Worm (Caenorhabditis elegans) whole organism, early embryonic: ENCODE measurements around the gene C50B8.6.

Experiments used
- B0310.2 ChIP-seq: sonication (generic microtip); optimal IDR thresholded peaks from 2 replicates; lab custom pipeline; 2016; ENCODE audit warnings: mild to moderate bottlenecking, missing genetic modification characterization, missing compliant biosample characterization
- aly-1 ChIP-seq: sonication (generic microtip); optimal IDR thresholded peaks from 2 replicates; lab custom pipeline; 2016; ENCODE audit warnings: missing genetic modification characterization, missing compliant biosample characterization
- ama-1 ChIP-seq: fragments of 150-350 bp; optimal IDR thresholded peaks from 2 replicates; lab custom pipeline; 2014
- ceh-36 ChIP-seq: sonication (generic microtip); optimal IDR thresholded peaks from 2 replicates; lab custom pipeline; 2016; ENCODE audit warnings: missing genetic modification characterization, inconsistent platforms, missing compliant biosample characterization
- ets-7 ChIP-seq: sonication (generic microtip); optimal IDR thresholded peaks from 2 replicates; lab custom pipeline; 2016; ENCODE audit warnings: missing genotype, missing genetic modification characterization, missing compliant biosample characterization
- hmbx-1 ChIP-seq: sonication (generic microtip); optimal IDR thresholded peaks from 2 replicates; lab custom pipeline; 2016; ENCODE audit warnings: mild to moderate bottlenecking, missing genetic modification characterization, missing compliant biosample characterization
- hnd-1 ChIP-seq: sonication (generic microtip); optimal IDR thresholded peaks from 2 replicates; lab custom pipeline; 2016; ENCODE audit warnings: missing genetic modification characterization, missing compliant biosample characterization
- scrt-1 ChIP-seq: fragments of 200-800 bp; sonication (Bioruptor generic); IDR thresholded peaks from 2 replicates; pipeline ENCODE4 v1.3.6; 2022; ENCODE audit warnings: missing genetic modification characterization, missing compliant biosample characterization

ce11 chrV:13529165-13529564 lies 49.6 kb upstream of the C50B8.6 start:
- TF ChIP-seq B0310.2 (tag; lab: Kevin White, UChicago) (no peak), ets-7 (no peak), hnd-1 (no peak), ama-1 (lab: Kevin White, UChicago) (no peak), scrt-1 (GFP tag; lab: Robert Waterston, UW) (no peak), aly-1 (no peak), ceh-36 (tag; lab: Kevin White, UChicago) (no peak), hmbx-1 (tag; lab: Kevin White, UChicago) (no peak)
